Worm (Caenorhabditis elegans) whole organism, L1 larva: ENCODE data around the gene srh-27.

Experiments
- ama-1 ChIP-seq: fragments of 150-350 bp; optimal IDR thresholded peaks from 2 replicates; lab custom pipeline; 2014
- lir-3 ChIP-seq: sonication (generic microtip); optimal IDR thresholded peaks from 2 replicates; lab custom pipeline; 2016; ENCODE audit warnings: mild to moderate bottlenecking, missing genetic modification characterization, moderate library complexity, missing compliant biosample characterization; ENCODE audit not compliant: poor library complexity
- lsy-2 ChIP-seq, 2 experiments: fragments of 150-350 bp; optimal IDR thresholded peaks; 2 replicates each; lab custom pipeline; 2014; ENCODE audit warnings: missing biosample characterization in 2 of 2, missing genetic modification characterization in 2 of 2
- mdl-1 ChIP-seq, 2 experiments: fragments of 150-350 bp; optimal IDR thresholded peaks; 2 replicates each; lab custom pipeline; 2014 to 2017; ENCODE audit warnings: missing biosample characterization in 2 of 2, missing genetic modification characterization in 2 of 2, inconsistent platforms in 1 of 2
- nhr-76 ChIP-seq: sonication (generic microtip); optimal IDR thresholded peaks from 2 replicates; lab custom pipeline; 2017; ENCODE audit warnings: missing biosample characterization, missing genetic modification characterization

DNA sequence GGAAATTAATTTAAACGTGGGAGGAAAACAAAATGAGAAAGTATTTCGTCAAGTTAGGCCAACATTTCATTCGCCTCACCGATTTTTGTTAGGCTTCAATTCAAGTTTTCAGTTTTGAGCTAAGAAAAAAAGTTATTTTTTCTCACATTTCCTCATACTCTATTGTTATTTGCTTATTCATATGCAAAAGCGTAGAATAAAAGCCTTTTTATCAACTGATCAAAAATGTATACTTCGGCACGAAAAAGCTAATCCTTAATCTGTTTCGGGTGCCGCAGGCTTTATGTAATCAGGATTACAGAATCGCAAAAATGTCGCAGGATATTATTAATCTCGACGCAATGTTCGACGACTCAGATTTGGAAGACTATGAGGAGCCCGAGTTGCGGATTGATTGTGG is 41.6 kb downstream of the srh-27 start, which contains the start of gene T21B4.15:
- TF ChIP-seq lsy-2 (tag; optimal IDR thresholded peaks at IDR 0.05; lab: Kevin White, UChicago) = no peak
- no peak for TF ChIP-seq lir-3 (tag; lab: Kevin White, UChicago)
- no peak for TF ChIP-seq nhr-76
- TF ChIP-seq mdl-1 (tag; optimal IDR thresholded peaks at IDR 0.05; lab: Kevin White, UChicago) = no peak
- no peak for TF ChIP-seq ama-1 (lab: Kevin White, UChicago)
